Fruit fly (Drosophila melanogaster) whole organism: ENCODE data around the gene dUTPase.

Experiments used
- CG8478 ChIP-seq: fragments of >200 bp; optimal IDR thresholded peaks from 2 replicates; lab custom pipeline; 2018; ENCODE audit warnings: inconsistent platforms
- Dll ChIP-seq: fragments of >200 bp; optimal IDR thresholded peaks from 2 replicates; lab custom pipeline; 2017
- EcR ChIP-seq, 2 experiments: fragments of >200 bp; optimal IDR thresholded peaks; 2 replicates each; lab custom pipeline; 2017; ENCODE audit warnings: missing biosample characterization in 2 of 2, missing genetic modification characterization in 2 of 2, missing genetic modification reagents in 2 of 2
- pan ChIP-seq: fragments of >200 bp; optimal IDR thresholded peaks from 2 replicates; lab custom pipeline; 2017
- psq ChIP-seq: fragments of >200 bp; optimal IDR thresholded peaks from 2 replicates; lab custom pipeline; 2017
- usp ChIP-seq: fragments of >200 bp; optimal IDR thresholded peaks from 2 replicates; lab custom pipeline; 2017; ENCODE audit warnings: missing biosample characterization, missing genetic modification characterization, mixed read lengths

The dUTPase gene

dm6 chr2L:10976864-10977586, 34.1 kb upstream of the dUTPase start:
- no peak for TF ChIP-seq usp (GFP tag; lab: Kevin White, UChicago)
- TF ChIP-seq pan (lab: Kevin White, UChicago) = peak; percentile 46
- no peak for TF ChIP-seq psq (lab: Kevin White, UChicago)

dm6 chr2L:10986138-10986537, 25.0 kb upstream of the dUTPase start:
- no peak for TF ChIP-seq CG8478
- TF ChIP-seq pan (lab: Kevin White, UChicago) = no peak
- TF ChIP-seq Dll (lab: Kevin White, UChicago) = no peak
- no peak for TF ChIP-seq EcR (GFP tag; optimal IDR thresholded peaks at IDR 0.05; lab: Kevin White, UChicago)
- no peak for TF ChIP-seq psq (lab: Kevin White, UChicago)
- no peak for TF ChIP-seq usp (GFP tag; lab: Kevin White, UChicago)

- TF ChIP-seq CG8478 (no peak), pan (lab: Kevin White, UChicago) (no peak), usp (GFP tag; lab: Kevin White, UChicago) (no peak), Dll (lab: Kevin White, UChicago) (no peak), EcR (GFP tag; optimal IDR thresholded peaks at IDR 0.05; lab: Kevin White, UChicago) (no peak), psq (lab: Kevin White, UChicago) (no peak)
Measured at dm6 chr2L:10987370-10987853, 23.7 kb upstream of the dUTPase start, which contains the start of the genes piwi and CG12253. Gene piwi, minus strand, starts transcription at chr2L:10987420. Gene CG12253, plus strand, starts transcription at chr2L:10987806.

- TF ChIP-seq usp (GFP tag; lab: Kevin White, UChicago) (no peak), Dll (lab: Kevin White, UChicago) (no peak), pan (lab: Kevin White, UChicago) (no peak), CG8478 (no peak), EcR (GFP tag; optimal IDR thresholded peaks at IDR 0.05; lab: Kevin White, UChicago) (no peak), psq (lab: Kevin White, UChicago) (no peak)
Measured at dm6 chr2L:10988026-10988425, 23.1 kb upstream of the dUTPase start.

dm6 chr2L:10989162-10989561, 21.9 kb upstream of the dUTPase start, which contains the start of gene TTLL4A:
Gene TTLL4A, plus strand, starts transcription at chr2L:10989401.
- TF ChIP-seq EcR (GFP tag; optimal IDR thresholded peaks at IDR 0.05; lab: Kevin White, UChicago) (no peak), Dll (lab: Kevin White, UChicago) (no peak)

dm6 chr2L:11001376-11002122, 9.6 kb upstream of the dUTPase start, which contains the start of the genes aub and lectin-33A:
Gene aub, minus strand, starts transcription at chr2L:11001476.
Gene lectin-33A, plus strand, starts transcription at chr2L:11002072.
- TF ChIP-seq pan (lab: Kevin White, UChicago) (no peak), usp (GFP tag; lab: Kevin White, UChicago) (no peak), Dll (lab: Kevin White, UChicago) (no peak), psq (lab: Kevin White, UChicago) (no peak), EcR (GFP tag; optimal IDR thresholded peaks at IDR 0.05; lab: Kevin White, UChicago) (no peak), CG8478 (no peak)

dm6 chr2L:11003925-11004673, 7.0 kb upstream of the dUTPase start, which contains the start of gene RpL9:
Gene RpL9, minus strand, starts transcription at chr2L:11004189.
- TF ChIP-seq Dll (lab: Kevin White, UChicago) (no peak), psq (lab: Kevin White, UChicago) (no peak), CG8478 (no peak), usp (GFP tag; lab: Kevin White, UChicago) (no peak), EcR (GFP tag; optimal IDR thresholded peaks at IDR 0.05; lab: Kevin White, UChicago) (no peak), pan (lab: Kevin White, UChicago) (no peak)

- TF ChIP-seq usp (GFP tag; lab: Kevin White, UChicago) (no peak), CG8478 (no peak), pan (lab: Kevin White, UChicago) (no peak), Dll (lab: Kevin White, UChicago) (no peak)
Measured at dm6 chr2L:11004674-11005045, 6.5 kb upstream of the dUTPase start, which contains the start of gene Nup154. Gene Nup154, plus strand, starts transcription at chr2L:11004820.

dm6 chr2L:11014018-11014611, 3.0 kb downstream of the dUTPase start:
- TF ChIP-seq psq (lab: Kevin White, UChicago) (no peak), EcR (GFP tag; optimal IDR thresholded peaks at IDR 0.05; lab: Kevin White, UChicago) (no peak), pan (lab: Kevin White, UChicago) (no peak), usp (GFP tag; lab: Kevin White, UChicago) (no peak), CG8478 (no peak), Dll (lab: Kevin White, UChicago) (no peak)

dm6 chr2L:11014671-11015070, 3.6 kb downstream of the dUTPase start:
- TF ChIP-seq EcR (GFP tag; optimal IDR thresholded peaks at IDR 0.05; lab: Kevin White, UChicago) (no peak), psq (lab: Kevin White, UChicago) (no peak), pan (lab: Kevin White, UChicago) (no peak), usp (GFP tag; lab: Kevin White, UChicago) (no peak), CG8478 (no peak), Dll (lab: Kevin White, UChicago) (no peak)
